Worm (Caenorhabditis elegans) whole organism, mixed stage, embryonic: ENCODE data around the gene M02D8.7.

Source experiments
- ceh-43 ChIP-seq: fragments of 200-800 bp; sonication (Bioruptor generic); optimal IDR thresholded peaks from 2 replicates; lab custom pipeline; 2018; ENCODE audit warnings: mild to moderate bottlenecking, missing genetic modification characterization, moderate library complexity, missing compliant biosample characterization
- ces-1 ChIP-seq: fragments of 150-350 bp; optimal IDR thresholded peaks from 2 replicates; lab custom pipeline; 2014; ENCODE audit warnings: missing biosample characterization, missing genetic modification reagents, missing genetic modification characterization
- drap-1 ChIP-seq: fragments of 200-800 bp; sonication (Bioruptor generic); optimal IDR thresholded peaks from 3 replicates; lab custom pipeline; 2018; ENCODE audit warnings: mild to moderate bottlenecking, missing genetic modification characterization, missing compliant biosample characterization
- elt-1 ChIP-seq: sonication (generic microtip); optimal IDR thresholded peaks from 2 replicates; lab custom pipeline; 2017; ENCODE audit warnings: missing genetic modification characterization, mild to moderate bottlenecking, missing compliant biosample characterization, antibody characterized with exemption, moderate library complexity, borderline replicate concordance; ENCODE audit not compliant: insufficient read depth
- elt-3 ChIP-seq: fragments of 150-350 bp; optimal IDR thresholded peaks from 2 replicates; lab custom pipeline; 2014; ENCODE audit warnings: missing biosample characterization, missing genetic modification characterization
- ham-2 ChIP-seq: fragments of 200-800 bp; sonication (Bioruptor generic); optimal IDR thresholded peaks from 2 replicates; lab custom pipeline; 2018; ENCODE audit warnings: mild to moderate bottlenecking, missing genetic modification characterization, missing compliant biosample characterization
- hlh-1 ChIP-seq: fragments of 150-350 bp; optimal IDR thresholded peaks from 2 replicates; lab custom pipeline; 2014; ENCODE audit warnings: missing biosample characterization, missing genetic modification reagents, missing genetic modification characterization
- lin-13 ChIP-seq: fragments of 150-350 bp; optimal IDR thresholded peaks from 2 replicates; lab custom pipeline; 2014; ENCODE audit warnings: missing biosample characterization, missing genetic modification characterization
- lsy-2 ChIP-seq: fragments of 150-350 bp; optimal IDR thresholded peaks from 2 replicates; lab custom pipeline; 2014; ENCODE audit warnings: missing biosample characterization, missing genetic modification characterization
- nhr-12 ChIP-seq: fragments of 150-350 bp; optimal IDR thresholded peaks from 2 replicates; lab custom pipeline; 2014; ENCODE audit warnings: missing biosample characterization, missing genetic modification characterization
- nhr-28 ChIP-seq: fragments of 150-350 bp; optimal IDR thresholded peaks from 2 replicates; lab custom pipeline; 2014; ENCODE audit warnings: missing biosample characterization, missing genetic modification characterization
- snpc-4 ChIP-seq: fragments of 150-350 bp; optimal IDR thresholded peaks from 2 replicates; lab custom pipeline; 2014; ENCODE audit warnings: missing biosample characterization, missing genetic modification characterization
- unc-62 ChIP-seq: fragments of 150-350 bp; optimal IDR thresholded peaks from 2 replicates; lab custom pipeline; 2014; ENCODE audit warnings: missing biosample characterization, missing genetic modification reagents, missing genetic modification characterization

DNA sequence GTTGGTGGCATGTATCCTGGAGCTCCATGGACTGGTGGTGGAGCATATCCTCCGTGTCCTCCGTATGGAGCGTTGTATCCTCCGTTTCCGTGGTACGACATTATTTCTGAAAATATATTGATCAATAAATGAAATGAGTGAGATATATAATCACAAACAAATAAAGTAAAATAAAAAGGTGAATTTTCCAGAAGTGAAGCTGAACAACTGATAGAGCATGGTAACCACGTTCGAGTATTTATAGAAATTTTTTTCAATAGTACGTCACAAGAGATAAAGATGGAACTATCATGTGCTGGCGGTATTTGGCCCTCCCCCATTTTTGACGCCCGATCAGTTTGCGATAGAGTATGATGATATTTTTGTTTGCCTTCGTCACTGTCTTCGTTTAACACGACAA, 26.0 kb downstream of the M02D8.7 start, which contains the start of gene F53A9.7:
- TF ChIP-seq ces-1 (GFP tag; lab: Kevin White, UChicago) (no peak), unc-62 (GFP tag; lab: Kevin White, UChicago) (no peak), ham-2 (GFP tag; lab: Kevin White, UChicago) (no peak), lsy-2 (no peak), hlh-1 (tag; lab: Kevin White, UChicago) (no peak), lin-13 (tag; lab: Kevin White, UChicago) (no peak), elt-1 (tag; lab: Kevin White, UChicago) (no peak), nhr-12 (tag; lab: Kevin White, UChicago) (no peak), nhr-28 (tag; lab: Kevin White, UChicago) (no peak), elt-3 (no peak), drap-1 (GFP tag; lab: Kevin White, UChicago) (no peak), ceh-43 (no peak), snpc-4 (tag; lab: Kevin White, UChicago) (no peak)
